Worm (Caenorhabditis elegans) whole organism, late embryonic: ENCODE results near the gene nas-18.

Experiments
- C08G9.2 ChIP-seq: sonication (generic microtip); optimal IDR thresholded peaks from 2 replicates; lab custom pipeline; 2016; ENCODE audit warnings: mild to moderate bottlenecking, missing genetic modification characterization, moderate library complexity, missing compliant biosample characterization
- C38D4.7 ChIP-seq: fragments of 200-800 bp; sonication (Bioruptor generic); optimal IDR thresholded peaks from 2 replicates; lab custom pipeline; 2018; ENCODE audit warnings: mild to moderate bottlenecking, missing genetic modification characterization, moderate library complexity, missing compliant biosample characterization
- F13H6.1 ChIP-seq: sonication (generic microtip); optimal IDR thresholded peaks from 2 replicates; lab custom pipeline; 2016; ENCODE audit warnings: missing genetic modification characterization, missing compliant biosample characterization
- K02D7.2 ChIP-seq: sonication (generic microtip); optimal IDR thresholded peaks from 2 replicates; lab custom pipeline; 2017; ENCODE audit warnings: mild to moderate bottlenecking, missing genetic modification characterization, missing compliant biosample characterization
- Y22D7AL.16 ChIP-seq: sonication (generic microtip); optimal IDR thresholded peaks from 2 replicates; lab custom pipeline; 2016; ENCODE audit warnings: missing genetic modification characterization, missing compliant biosample characterization
- ahr-1 ChIP-seq: sonication (generic microtip); optimal IDR thresholded peaks from 2 replicates; lab custom pipeline; 2016; ENCODE audit warnings: missing genetic modification characterization, missing compliant biosample characterization
- ceh-14 ChIP-seq: sonication (generic microtip); optimal IDR thresholded peaks from 2 replicates; lab custom pipeline; 2016; ENCODE audit warnings: missing genotype, missing genetic modification characterization, missing compliant biosample characterization
- ceh-18 ChIP-seq: sonication (generic microtip); optimal IDR thresholded peaks from 2 replicates; lab custom pipeline; 2016; ENCODE audit warnings: missing genetic modification characterization, missing compliant biosample characterization
- ceh-19 ChIP-seq: fragments of 200-800 bp; sonication (Bioruptor generic); optimal IDR thresholded peaks from 2 replicates; lab custom pipeline; 2018; ENCODE audit warnings: mild to moderate bottlenecking, missing genetic modification characterization, missing compliant biosample characterization
- ceh-22 ChIP-seq: sonication (generic microtip); optimal IDR thresholded peaks from 2 replicates; lab custom pipeline; 2017; ENCODE audit warnings: missing biosample characterization, missing genetic modification characterization
- ceh-31 ChIP-seq: sonication (generic microtip); optimal IDR thresholded peaks from 2 replicates; lab custom pipeline; 2016; ENCODE audit warnings: missing genetic modification characterization, missing compliant biosample characterization
- ceh-34 ChIP-seq: sonication (generic microtip); optimal IDR thresholded peaks from 2 replicates; lab custom pipeline; 2016; ENCODE audit warnings: mild to moderate bottlenecking, missing genetic modification characterization, missing compliant biosample characterization
- ceh-6 ChIP-seq: fragments of 200-800 bp; sonication (Bioruptor generic); optimal IDR thresholded peaks from 2 replicates; lab custom pipeline; 2018; ENCODE audit warnings: mild to moderate bottlenecking, missing genetic modification characterization, missing compliant biosample characterization
- elt-2 ChIP-seq: sonication (generic microtip); optimal IDR thresholded peaks from 2 replicates; lab custom pipeline; 2016; ENCODE audit warnings: missing genetic modification reagents, missing genetic modification characterization, missing compliant biosample characterization
- ets-4 ChIP-seq: sonication (generic microtip); optimal IDR thresholded peaks from 2 replicates; lab custom pipeline; 2016; ENCODE audit warnings: missing genetic modification characterization, missing compliant biosample characterization
- eyg-1 ChIP-seq: sonication (generic microtip); optimal IDR thresholded peaks from 2 replicates; lab custom pipeline; 2016; ENCODE audit warnings: missing genotype, missing genetic modification characterization, missing compliant biosample characterization
- fax-1 ChIP-seq: sonication (generic microtip); optimal IDR thresholded peaks from 2 replicates; lab custom pipeline; 2016; ENCODE audit warnings: missing genotype, missing genetic modification characterization, missing compliant biosample characterization
- fkh-6 ChIP-seq: sonication (generic microtip); optimal IDR thresholded peaks from 2 replicates; lab custom pipeline; 2016; ENCODE audit warnings: missing genetic modification characterization, missing compliant biosample characterization
- gmeb-2 ChIP-seq: sonication (generic microtip); optimal IDR thresholded peaks from 2 replicates; lab custom pipeline; 2016; ENCODE audit warnings: missing genetic modification characterization, inconsistent platforms, missing compliant biosample characterization
- hlh-15 ChIP-seq: sonication (generic microtip); optimal IDR thresholded peaks from 2 replicates; lab custom pipeline; 2016; ENCODE audit warnings: missing genetic modification characterization, missing compliant biosample characterization
- hlh-30 ChIP-seq: sonication (generic microtip); optimal IDR thresholded peaks from 2 replicates; lab custom pipeline; 2017; ENCODE audit warnings: antibody characterized with exemption, missing genetic modification characterization, missing compliant biosample characterization; ENCODE audit not compliant: insufficient read depth
- hlh-8 ChIP-seq: sonication (generic microtip); optimal IDR thresholded peaks from 2 replicates; lab custom pipeline; 2016; ENCODE audit warnings: missing genotype, missing genetic modification characterization, missing compliant biosample characterization
- lim-6 ChIP-seq: sonication (generic microtip); optimal IDR thresholded peaks from 2 replicates; lab custom pipeline; 2016; ENCODE audit warnings: missing genetic modification characterization, missing compliant biosample characterization
- madf-2 ChIP-seq: sonication (generic microtip); optimal IDR thresholded peaks from 2 replicates; lab custom pipeline; 2017; ENCODE audit warnings: missing genetic modification characterization, missing compliant biosample characterization
- mec-3 ChIP-seq: sonication (generic microtip); optimal IDR thresholded peaks from 2 replicates; lab custom pipeline; 2016; ENCODE audit warnings: borderline replicate concordance, missing genetic modification characterization, missing compliant biosample characterization
- nhr-11 ChIP-seq: fragments of 150-350 bp; optimal IDR thresholded peaks from 2 replicates; lab custom pipeline; 2014; ENCODE audit warnings: missing biosample characterization, missing genetic modification characterization
- nhr-232 ChIP-seq: sonication (generic microtip); optimal IDR thresholded peaks from 2 replicates; lab custom pipeline; 2016; ENCODE audit warnings: missing genetic modification characterization, missing compliant biosample characterization
- pag-3 ChIP-seq: sonication (generic microtip); optimal IDR thresholded peaks from 2 replicates; lab custom pipeline; 2016; ENCODE audit warnings: missing compliant biosample characterization, missing genetic modification characterization, borderline replicate concordance
- pqm-1 ChIP-seq: sonication (generic microtip); optimal IDR thresholded peaks from 2 replicates; lab custom pipeline; 2016; ENCODE audit warnings: missing genetic modification characterization, missing compliant biosample characterization
- syd-9 ChIP-seq: sonication (generic microtip); optimal IDR thresholded peaks from 2 replicates; lab custom pipeline; 2016; ENCODE audit warnings: mild to moderate bottlenecking, missing genetic modification characterization, moderate library complexity, missing compliant biosample characterization
- tbx-2 ChIP-seq: sonication (generic microtip); optimal IDR thresholded peaks from 2 replicates; lab custom pipeline; 2016; ENCODE audit warnings: missing genetic modification characterization, missing compliant biosample characterization
- tbx-7 ChIP-seq: sonication (generic microtip); optimal IDR thresholded peaks from 2 replicates; lab custom pipeline; 2016; ENCODE audit warnings: missing genotype, missing genetic modification characterization, missing compliant biosample characterization
- ttx-3 ChIP-seq: sonication (generic microtip); optimal IDR thresholded peaks from 2 replicates; lab custom pipeline; 2016; ENCODE audit warnings: missing genetic modification reagents, missing genetic modification characterization, missing compliant biosample characterization
- unc-42 ChIP-seq: sonication (generic microtip); optimal IDR thresholded peaks from 2 replicates; lab custom pipeline; 2016; ENCODE audit warnings: missing genotype, missing genetic modification characterization, missing compliant biosample characterization
- unc-55 ChIP-seq: sonication (generic microtip); optimal IDR thresholded peaks from 2 replicates; lab custom pipeline; 2017; ENCODE audit warnings: missing biosample characterization, missing genetic modification reagents, missing genetic modification characterization
- unc-86 ChIP-seq: sonication (generic microtip); optimal IDR thresholded peaks from 2 replicates; lab custom pipeline; 2016; ENCODE audit warnings: missing genetic modification characterization, missing compliant biosample characterization
- ztf-16 ChIP-seq: sonication (generic microtip); optimal IDR thresholded peaks from 2 replicates; lab custom pipeline; 2017; ENCODE audit warnings: missing genetic modification characterization, missing compliant biosample characterization

nas-18 gene

ce11 chrV:11428728-11429127 is 32.5 kb downstream of the nas-18 start:
- TF ChIP-seq unc-86 (tag; lab: Kevin White, UChicago) (no peak), ceh-31 (tag; lab: Kevin White, UChicago) (peak; percentile 19), unc-42 (tag; lab: Kevin White, UChicago) (peak; percentile 83)

ce11 chrV:11430823-11431222 is 34.6 kb downstream of the nas-18 start:
- TF ChIP-seq ets-4 (tag; lab: Kevin White, UChicago): no peak
- TF ChIP-seq unc-42 (tag; lab: Kevin White, UChicago): peak; percentile 40

ce11 chrV:11435242-11435641 is 39.0 kb downstream of the nas-18 start:
- TF ChIP-seq lim-6 (tag; lab: Kevin White, UChicago) (no peak), fax-1 (no peak), mec-3 (tag; lab: Kevin White, UChicago) (no peak), ets-4 (tag; lab: Kevin White, UChicago) (no peak), Y22D7AL.16 (tag; lab: Kevin White, UChicago) (no peak), elt-2 (no peak), ceh-14 (tag; lab: Kevin White, UChicago) (no peak), ttx-3 (tag; lab: Kevin White, UChicago) (no peak), eyg-1 (tag; lab: Kevin White, UChicago) (no peak), unc-55 (no peak)

ce11 chrV:11436407-11436806 is 40.2 kb downstream of the nas-18 start:
- TF ChIP-seq ztf-16 (tag; lab: Kevin White, UChicago) (no peak), unc-42 (tag; lab: Kevin White, UChicago) (peak; percentile 39), hlh-30 (tag; lab: Kevin White, UChicago) (no peak), ceh-34 (tag; lab: Kevin White, UChicago) (no peak), tbx-2 (tag; lab: Kevin White, UChicago) (no peak)
- TF ChIP-seq, all 69 proteins: peak for 1

ce11 chrV:11438464-11438863 is 42.2 kb downstream of the nas-18 start, which contains the start of gene dmsr-1:
dmsr-1 (plus strand) TSS chrV:11438764.
- TF ChIP-seq hlh-8 (tag; lab: Kevin White, UChicago) (no peak), C38D4.7 (no peak), lim-6 (tag; lab: Kevin White, UChicago) (no peak), gmeb-2 (tag; lab: Kevin White, UChicago) (no peak), hlh-30 (tag; lab: Kevin White, UChicago) (no peak), nhr-11 (no peak), unc-86 (tag; lab: Kevin White, UChicago) (no peak)

ce11 chrV:11439202-11439601 is 43.0 kb downstream of the nas-18 start:
- TF ChIP-seq pag-3 (tag; lab: Kevin White, UChicago) (no peak), nhr-232 (tag; lab: Kevin White, UChicago) (no peak), ceh-6 (GFP tag; lab: Kevin White, UChicago) (no peak), hlh-8 (tag; lab: Kevin White, UChicago) (no peak), fax-1 (no peak), unc-55 (no peak), hlh-30 (tag; lab: Kevin White, UChicago) (no peak), C08G9.2 (tag; lab: Kevin White, UChicago) (no peak), ceh-31 (tag; lab: Kevin White, UChicago) (no peak), ceh-18 (tag; lab: Kevin White, UChicago) (no peak), mec-3 (tag; lab: Kevin White, UChicago) (no peak), Y22D7AL.16 (tag; lab: Kevin White, UChicago) (no peak), unc-42 (tag; lab: Kevin White, UChicago) (no peak)

- TF ChIP-seq ceh-14 (tag; lab: Kevin White, UChicago) (no peak), ceh-31 (tag; lab: Kevin White, UChicago) (no peak), hlh-15 (tag; lab: Kevin White, UChicago) (no peak), pqm-1 (tag; lab: Kevin White, UChicago) (no peak), syd-9 (tag; lab: Kevin White, UChicago) (no peak), tbx-7 (tag; lab: Kevin White, UChicago) (no peak), ceh-19 (GFP tag; lab: Kevin White, UChicago) (no peak), fkh-6 (no peak), F13H6.1 (no peak), K02D7.2 (tag; lab: Kevin White, UChicago) (no peak), C08G9.2 (tag; lab: Kevin White, UChicago) (no peak), ahr-1 (no peak), madf-2 (tag; lab: Kevin White, UChicago) (no peak), unc-55 (no peak), tbx-2 (tag; lab: Kevin White, UChicago) (no peak), ceh-22 (no peak)
Measured at ce11 chrV:11443503-11443902, 47.3 kb downstream of the nas-18 start, which contains the start of gene F57B7.2. F57B7.2 (minus strand) TSS chrV:11443603.
